Fruit fly (Drosophila melanogaster) whole organism, adult: Measurements from ENCODE around the gene Arl8.

Experiments
- CG14711 ChIP-seq: fragments of 200-800 bp; sonication (Bioruptor generic); optimal IDR thresholded peaks from 2 replicates; lab custom pipeline; 2018; ENCODE audit warnings: missing biosample characterization, mild to moderate bottlenecking, missing genetic modification characterization, moderate library complexity
- CG1620 ChIP-seq: fragments of 200-800 bp; sonication (Bioruptor generic); optimal IDR thresholded peaks from 2 replicates; lab custom pipeline; 2016; ENCODE audit warnings: missing biosample characterization, missing genetic modification characterization
- CG5204 ChIP-seq: fragments of 200-800 bp; sonication (Bioruptor generic); optimal IDR thresholded peaks from 2 replicates; lab custom pipeline; 2016; ENCODE audit warnings: missing biosample characterization, missing genetic modification characterization
- CG7045 ChIP-seq: fragments of 200-800 bp; sonication (Bioruptor generic); optimal IDR thresholded peaks from 2 replicates; lab custom pipeline; 2017; ENCODE audit warnings: missing biosample characterization, mild to moderate bottlenecking, missing genetic modification characterization
- CG7101 ChIP-seq: fragments of 200-800 bp; sonication (Bioruptor generic); optimal IDR thresholded peaks from 2 replicates; lab custom pipeline; 2018; ENCODE audit warnings: missing biosample characterization, mild to moderate bottlenecking, missing genetic modification characterization, moderate library complexity
- Clk ChIP-seq: fragments of 200-800 bp; sonication (Bioruptor generic); optimal IDR thresholded peaks from 2 replicates; lab custom pipeline; 2017; ENCODE audit warnings: missing biosample characterization, missing genetic modification characterization
- bab1 ChIP-seq: fragments of 200-800 bp; sonication (Bioruptor generic); optimal IDR thresholded peaks from 3 replicates; lab custom pipeline; 2019; ENCODE audit warnings: missing biosample characterization, mild to moderate bottlenecking, missing genetic modification characterization, moderate library complexity
- kay ChIP-seq: fragments of 200-800 bp; sonication (Bioruptor generic); peaks from one replicate; lab custom pipeline; 2016; ENCODE audit warnings: missing biosample characterization, missing genetic modification characterization, borderline replicate concordance
- ovo ChIP-seq: fragments of 200-800 bp; sonication (Bioruptor generic); optimal IDR thresholded peaks from 2 replicates; lab custom pipeline; 2016; ENCODE audit warnings: missing biosample characterization, missing genetic modification characterization
- tj ChIP-seq: fragments of 200-800 bp; sonication (Bioruptor generic); optimal IDR thresholded peaks from 3 replicates; lab custom pipeline; 2017; ENCODE audit warnings: missing biosample characterization, mild to moderate bottlenecking, missing genetic modification characterization, moderate library complexity
- toe ChIP-seq: fragments of 200-800 bp; sonication (Bioruptor generic); optimal IDR thresholded peaks from 2 replicates; lab custom pipeline; 2016; ENCODE audit warnings: missing biosample characterization, missing genetic modification characterization

- TF ChIP-seq kay (GFP tag; lab: Kevin White, UChicago): no peak
- TF ChIP-seq CG14711 (tag; lab: Kevin White, UChicago): no peak
- peak; percentile 3 for TF ChIP-seq tj (GFP tag; lab: Kevin White, UChicago)
- TF ChIP-seq CG7045: no peak
- TF ChIP-seq bab1 (GFP tag; lab: Kevin White, UChicago): no peak
- TF ChIP-seq CG5204: no peak
- TF ChIP-seq Clk: no peak
- TF ChIP-seq ovo (GFP tag; lab: Kevin White, UChicago): no peak
- no peak for TF ChIP-seq CG7101 (tag; lab: Kevin White, UChicago)
- TF ChIP-seq toe (GFP tag; lab: Kevin White, UChicago): no peak
- no peak for TF ChIP-seq CG1620 (GFP tag; lab: Kevin White, UChicago)
Measured at dm6 chr3R:8138095-8138494, 11.7 kb downstream of the Arl8 start.
